Fruit fly (Drosophila melanogaster) whole organism, adult: Measurements from ENCODE around the gene CG10345.

Source experiments
- CG12768 ChIP-seq: fragments of 200-800 bp; sonication (Bioruptor generic); optimal IDR thresholded peaks from 2 replicates; lab custom pipeline; 2017; ENCODE audit warnings: missing biosample characterization, missing genetic modification characterization, mild to moderate bottlenecking, moderate library complexity, missing genetic modification reagents
- CG33017 ChIP-seq: fragments of 200-800 bp; sonication (Bioruptor generic); optimal IDR thresholded peaks from 2 replicates; lab custom pipeline; 2018; ENCODE audit warnings: missing biosample characterization, mild to moderate bottlenecking, missing genetic modification characterization, moderate library complexity
- CG5204 ChIP-seq: fragments of 200-800 bp; sonication (Bioruptor generic); optimal IDR thresholded peaks from 2 replicates; lab custom pipeline; 2016; ENCODE audit warnings: missing biosample characterization, missing genetic modification characterization
- Crg-1 ChIP-seq: fragments of 200-800 bp; sonication (Bioruptor generic); optimal IDR thresholded peaks from 2 replicates; lab custom pipeline; 2016; ENCODE audit warnings: missing biosample characterization, missing genetic modification characterization
- Mnt ChIP-seq: fragments of 200-800 bp; sonication (Bioruptor generic); optimal IDR thresholded peaks from 2 replicates; lab custom pipeline; 2016; ENCODE audit warnings: missing biosample characterization, mild to moderate bottlenecking, missing genetic modification characterization
- cic ChIP-seq: fragments of 200-800 bp; sonication (Bioruptor generic); optimal IDR thresholded peaks from 2 replicates; lab custom pipeline; 2017; ENCODE audit warnings: missing biosample characterization, mild to moderate bottlenecking, missing genetic modification characterization, moderate library complexity
- cnc ChIP-seq, 2 experiments: fragments of >200 bp; optimal IDR thresholded peaks; 2 replicates each; lab custom pipeline; 2017
- kay ChIP-seq: fragments of 200-800 bp; sonication (Bioruptor generic); peaks from one replicate; lab custom pipeline; 2016; ENCODE audit warnings: missing biosample characterization, missing genetic modification characterization, borderline replicate concordance
- tj ChIP-seq: fragments of 200-800 bp; sonication (Bioruptor generic); optimal IDR thresholded peaks from 3 replicates; lab custom pipeline; 2017; ENCODE audit warnings: missing biosample characterization, mild to moderate bottlenecking, missing genetic modification characterization, moderate library complexity

dm6 chr3R:16614241-16614640, 9.6 kb upstream of the CG10345 start, which contains the start of gene CG10340:
- TF ChIP-seq CG33017 (tag; lab: Kevin White, UChicago) (no peak), cic (no peak), cnc (optimal IDR thresholded peaks at IDR 0.05; lab: Kevin White, UChicago) (no peak), kay (GFP tag; lab: Kevin White, UChicago) (peak; percentile 43), CG5204 (GFP tag; lab: Kevin White, UChicago) (no peak), CG12768 (GFP tag; lab: Kevin White, UChicago) (no peak), Crg-1 (no peak), Mnt (GFP tag; lab: Kevin White, UChicago) (peak; percentile 32), tj (GFP tag; lab: Kevin White, UChicago) (no peak)
